Fruit fly (Drosophila melanogaster) whole organism, embryonic: ENCODE measurements around the gene CG5214.

Source experiments
- Atf6 ChIP-seq: fragments of 200-800 bp; sonication (Bioruptor generic); IDR thresholded peaks from 2 replicates; pipeline ENCODE4 v1.3.6; 2022; ENCODE audit warnings: missing biosample characterization, missing genetic modification characterization
- BEAF-32 ChIP-seq: fragments of 200-800 bp; sonication (Bioruptor generic); optimal IDR thresholded peaks from 3 replicates; lab custom pipeline; 2017; ENCODE audit warnings: missing biosample characterization, missing genetic modification characterization, mild to moderate bottlenecking, moderate library complexity, missing genetic modification reagents
- Bgb ChIP-seq: fragments of 200-800 bp; sonication (Bioruptor generic); IDR thresholded peaks from 2 replicates; pipeline ENCODE4 v1.3.6; 2022; ENCODE audit warnings: missing biosample characterization, missing genetic modification characterization; ENCODE audit not compliant: partially characterized antibody
- CG10979 ChIP-seq: fragments of 200-800 bp; sonication (Bioruptor generic); optimal IDR thresholded peaks from 2 replicates; lab custom pipeline; 2018; ENCODE audit warnings: missing biosample characterization, mild to moderate bottlenecking, missing genetic modification characterization, moderate library complexity
- CG11247 ChIP-seq: fragments of 200-800 bp; sonication (Bioruptor generic); IDR thresholded peaks from 2 replicates; pipeline ENCODE4 v1.3.6; 2022; ENCODE audit warnings: missing biosample characterization, missing genetic modification characterization
- CG11456 ChIP-seq: fragments of 200-800 bp; sonication (Bioruptor generic); IDR thresholded peaks from 3 replicates; pipeline ENCODE4 v1.3.6; 2022; ENCODE audit warnings: missing biosample characterization, missing genetic modification characterization
- CG11695 ChIP-seq: fragments of 200-800 bp; sonication (Bioruptor generic); IDR thresholded peaks from 3 replicates; pipeline ENCODE4 v1.3.6; 2022; ENCODE audit warnings: missing biosample characterization, missing genetic modification characterization
- CG15011 ChIP-seq: fragments of 200-800 bp; sonication (Bioruptor generic); optimal IDR thresholded peaks from 3 replicates; lab custom pipeline; 2018; ENCODE audit warnings: missing biosample characterization, mild to moderate bottlenecking, missing genetic modification characterization
- CG15479 ChIP-seq: fragments of 200-800 bp; sonication (Bioruptor generic); optimal IDR thresholded peaks from 3 replicates; lab custom pipeline; 2019; ENCODE audit warnings: missing biosample characterization, mild to moderate bottlenecking, missing genetic modification characterization, moderate library complexity
- CG15514 ChIP-seq: fragments of 200-800 bp; sonication (Bioruptor generic); optimal IDR thresholded peaks from 3 replicates; lab custom pipeline; 2017; ENCODE audit warnings: missing biosample characterization, missing genetic modification characterization, mild to moderate bottlenecking, moderate library complexity, missing genetic modification reagents
- CG2120 ChIP-seq: fragments of 200-800 bp; sonication (Bioruptor generic); optimal IDR thresholded peaks from 3 replicates; lab custom pipeline; 2016; ENCODE audit warnings: missing biosample characterization, missing genetic modification characterization
- CG2129 ChIP-seq: fragments of 200-800 bp; sonication (Bioruptor generic); IDR thresholded peaks from 2 replicates; pipeline ENCODE4 v1.3.6; 2022; ENCODE audit warnings: missing biosample characterization, missing genetic modification characterization; ENCODE audit not compliant: partially characterized antibody
- CG33557 ChIP-seq: fragments of 200-800 bp; sonication (Bioruptor generic); optimal IDR thresholded peaks from 2 replicates; lab custom pipeline; 2019; ENCODE audit warnings: missing biosample characterization, mild to moderate bottlenecking, missing genetic modification characterization, moderate library complexity
- CG3995 ChIP-seq: fragments of 200-800 bp; sonication (Bioruptor generic); optimal IDR thresholded peaks from 3 replicates; lab custom pipeline; 2016; ENCODE audit warnings: missing biosample characterization, missing genetic modification characterization
- CG43689 ChIP-seq: fragments of 200-800 bp; sonication (Bioruptor generic); IDR thresholded peaks from 2 replicates; pipeline ENCODE4 v1.3.6; 2022; ENCODE audit warnings: missing biosample characterization, missing genetic modification characterization
- CG5245 ChIP-seq: fragments of 200-800 bp; sonication (Bioruptor generic); optimal IDR thresholded peaks from 3 replicates; lab custom pipeline; 2016; ENCODE audit warnings: missing biosample characterization, missing genetic modification characterization
- CG7357 ChIP-seq: fragments of 200-800 bp; sonication (Bioruptor generic); IDR thresholded peaks from 3 replicates; pipeline ENCODE4 v1.3.6; 2022; ENCODE audit warnings: missing biosample characterization, missing genetic modification characterization
- CG7372 ChIP-seq: fragments of 200-800 bp; sonication (Bioruptor generic); IDR thresholded peaks from 2 replicates; pipeline ENCODE4 v1.3.6; 2022; ENCODE audit warnings: missing biosample characterization, missing genetic modification characterization
- CG7839 ChIP-seq: fragments of 200-800 bp; sonication (Bioruptor generic); optimal IDR thresholded peaks from 3 replicates; lab custom pipeline; 2018; ENCODE audit warnings: missing biosample characterization, mild to moderate bottlenecking, missing genetic modification characterization, moderate library complexity
- CG8290 ChIP-seq, 3 experiments: fragments of 200-800 bp; sonication (Bioruptor generic); optimal IDR thresholded peaks; 2 replicates each; lab custom pipeline; 2016 to 2019; ENCODE audit warnings: missing biosample characterization in 3 of 3, missing genetic modification characterization in 3 of 3, mild to moderate bottlenecking in 2 of 3, moderate library complexity in 1 of 3
- CG9727 ChIP-seq: fragments of 200-800 bp; sonication (Bioruptor generic); optimal IDR thresholded peaks from 3 replicates; lab custom pipeline; 2017; ENCODE audit warnings: missing biosample characterization, mild to moderate bottlenecking, missing genetic modification characterization
- CTCF ChIP-seq: fragments of 200-800 bp; sonication (Bioruptor generic); optimal IDR thresholded peaks from 2 replicates; lab custom pipeline; 2017; ENCODE audit warnings: missing biosample characterization, mild to moderate bottlenecking, missing genetic modification characterization, moderate library complexity
- Dll ChIP-seq: fragments of 200-800 bp; sonication (Bioruptor generic); IDR thresholded peaks from 4 replicates; pipeline ENCODE4 v1.3.6; 2022; ENCODE audit warnings: missing biosample characterization, missing genetic modification characterization; ENCODE audit not compliant: partially characterized antibody
- ERR ChIP-seq: fragments of 200-800 bp; sonication (Bioruptor generic); optimal IDR thresholded peaks from 2 replicates; lab custom pipeline; 2016; ENCODE audit warnings: missing biosample characterization, missing genetic modification characterization
- Eip74EF ChIP-seq, 2 experiments: fragments of 200-800 bp in 1 of 2; fragments of >200 bp in 1 of 2; sonication (Bioruptor generic) in 1 of 2; optimal IDR thresholded peaks; 2 replicates each; lab custom pipeline; 2017 to 2019; ENCODE audit warnings: missing biosample characterization in 2 of 2, missing genetic modification characterization in 2 of 2, mild to moderate bottlenecking in 1 of 2, moderate library complexity in 1 of 2
- Ets97D ChIP-seq: fragments of 200-800 bp; sonication (Bioruptor generic); optimal IDR thresholded peaks from 3 replicates; lab custom pipeline; 2016; ENCODE audit warnings: missing biosample characterization, missing genetic modification characterization
- HHEX ChIP-seq: fragments of 200-800 bp; sonication (Bioruptor generic); optimal IDR thresholded peaks from 3 replicates; lab custom pipeline; 2017; ENCODE audit warnings: missing biosample characterization, mild to moderate bottlenecking, missing genetic modification characterization, missing genetic modification reagents
- HLH3B ChIP-seq: fragments of 200-800 bp; sonication (Bioruptor generic); IDR thresholded peaks from 2 replicates; pipeline ENCODE4 v1.3.6; 2022; ENCODE audit warnings: missing biosample characterization, missing genetic modification characterization
- HmgD ChIP-seq: fragments of 200-800 bp; sonication (Bioruptor generic); optimal IDR thresholded peaks from 3 replicates; lab custom pipeline; 2016; ENCODE audit warnings: missing biosample characterization, missing genetic modification characterization
- HmgZ ChIP-seq: fragments of 200-800 bp; sonication (Bioruptor generic); optimal IDR thresholded peaks from 2 replicates; lab custom pipeline; 2018; ENCODE audit warnings: missing biosample characterization, mild to moderate bottlenecking, missing genetic modification characterization
- Med ChIP-seq: fragments of 200-800 bp; sonication (Bioruptor generic); peaks from one replicate; lab custom pipeline; 2016; ENCODE audit warnings: missing biosample characterization, missing genetic modification characterization, mild to moderate bottlenecking, inconsistent platforms, moderate library complexity
- Mes4 ChIP-seq: fragments of 200-800 bp; sonication (Bioruptor generic); optimal IDR thresholded peaks from 2 replicates; lab custom pipeline; 2016; ENCODE audit warnings: missing biosample characterization, missing genetic modification characterization
- Opbp ChIP-seq: fragments of 200-800 bp; sonication (Bioruptor generic); IDR thresholded peaks from 3 replicates; pipeline ENCODE4 v1.3.6; 2022; ENCODE audit warnings: missing biosample characterization, missing genetic modification characterization; ENCODE audit not compliant: partially characterized antibody
- Pdp1 ChIP-seq, 2 experiments: fragments of 200-800 bp; sonication (Bioruptor generic); optimal IDR thresholded peaks; 3 replicates each; lab custom pipeline; 2016; ENCODE audit warnings: missing biosample characterization in 2 of 2, missing genetic modification characterization in 2 of 2, mild to moderate bottlenecking in 1 of 2, moderate library complexity in 1 of 2
- amos ChIP-seq: fragments of 200-800 bp; sonication (Bioruptor generic); IDR thresholded peaks from 2 replicates; pipeline ENCODE4 v1.3.6; 2022; ENCODE audit warnings: missing biosample characterization, missing genetic modification characterization; ENCODE audit not compliant: partially characterized antibody
- bab2 ChIP-seq: fragments of 200-800 bp; sonication (Bioruptor generic); optimal IDR thresholded peaks from 2 replicates; lab custom pipeline; 2016; ENCODE audit warnings: missing biosample characterization, missing genetic modification characterization
- bbx ChIP-seq: fragments of 200-800 bp; sonication (Bioruptor generic); IDR thresholded peaks from 2 replicates; pipeline ENCODE4 v1.3.6; 2022; ENCODE audit warnings: missing biosample characterization, missing genetic modification characterization; ENCODE audit not compliant: partially characterized antibody
- ci ChIP-seq: fragments of 200-800 bp; sonication (Bioruptor generic); IDR thresholded peaks from 3 replicates; pipeline ENCODE4 v1.3.6; 2022; ENCODE audit warnings: missing biosample characterization, missing genetic modification characterization
- odd ChIP-seq: fragments of 200-800 bp; sonication (Bioruptor generic); optimal IDR thresholded peaks from 2 replicates; lab custom pipeline; 2017; ENCODE audit warnings: missing biosample characterization, mild to moderate bottlenecking, missing genetic modification characterization
- peb ChIP-seq: fragments of 200-800 bp; sonication (Bioruptor generic); IDR thresholded peaks from 2 replicates; pipeline ENCODE4 v1.3.6; 2022; ENCODE audit warnings: missing biosample characterization, missing genetic modification characterization
- sens ChIP-seq: fragments of 200-800 bp; sonication (Bioruptor generic); peaks from one replicate; lab custom pipeline; 2016; ENCODE audit warnings: missing biosample characterization, missing genetic modification characterization
- sqz ChIP-seq: fragments of 200-800 bp; sonication (Bioruptor generic); optimal IDR thresholded peaks from 3 replicates; lab custom pipeline; 2018; ENCODE audit warnings: missing biosample characterization, mild to moderate bottlenecking, missing genetic modification characterization
- unc-4 ChIP-seq: fragments of 200-800 bp; sonication (Bioruptor generic); IDR thresholded peaks from 2 replicates; pipeline ENCODE4 v1.3.6; 2022; ENCODE audit warnings: missing biosample characterization, missing genetic modification characterization; ENCODE audit not compliant: partially characterized antibody

The CG5214 gene

DNA sequence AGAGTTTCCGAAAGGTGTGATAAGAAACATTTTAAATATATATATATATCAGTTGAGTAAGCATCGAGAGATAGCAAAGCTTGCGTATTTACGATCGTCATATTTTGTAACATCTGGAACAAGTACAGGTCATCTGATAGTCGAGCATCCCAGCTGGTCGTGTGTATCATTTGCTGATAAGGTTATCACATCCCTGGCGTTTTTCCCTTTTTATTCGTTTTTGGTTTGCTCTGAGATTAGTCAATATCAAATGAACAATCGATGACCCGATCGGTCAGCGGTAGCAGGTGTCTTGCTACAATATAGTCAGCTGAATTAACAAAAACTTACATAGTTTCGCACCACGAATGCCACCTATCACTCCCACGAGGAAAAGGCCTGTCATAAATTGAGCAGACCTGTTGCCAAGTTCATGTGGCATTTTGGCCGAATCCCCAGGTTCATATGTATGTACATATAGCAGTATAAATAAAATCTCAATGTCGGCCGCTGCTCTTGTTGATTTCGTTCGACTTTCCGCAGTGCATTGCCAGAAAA, 43.1 kb upstream of the CG5214 start (continued):
- no peak for TF ChIP-seq CG11456 (GFP tag; lab: Robert Waterston, UW)
- TF ChIP-seq, all 482 proteins: peak for 180

DNA sequence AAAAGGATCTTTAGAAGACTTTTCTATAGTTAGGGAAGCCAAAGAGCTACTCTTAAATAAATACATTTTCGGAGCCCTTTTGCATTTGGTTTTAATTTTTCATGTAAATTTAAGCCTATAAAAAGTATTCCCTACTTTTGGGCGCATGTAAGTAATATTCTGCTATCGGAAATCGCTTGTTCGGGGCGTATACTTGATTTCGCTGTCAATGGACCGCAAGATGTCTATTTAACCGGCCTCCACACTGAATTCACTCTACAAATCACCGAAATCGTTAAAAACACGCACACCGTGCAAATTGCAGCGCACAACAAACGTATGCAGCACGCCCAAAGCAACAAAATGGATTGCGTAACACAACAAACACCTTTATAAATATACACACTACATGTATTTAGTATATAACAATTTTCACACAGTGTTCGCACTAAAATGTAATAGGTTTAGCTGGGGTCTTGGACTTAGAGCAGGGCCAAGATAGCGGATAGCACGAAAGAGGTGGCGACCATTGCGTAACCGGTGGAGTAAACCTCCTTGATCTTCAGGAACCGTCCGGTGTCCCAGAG, 35.3 kb upstream of the CG5214 start:
- TF ChIP-seq Med (GFP tag; lab: Kevin White, UChicago), result peak; percentile 94
- peak; percentile 39 for TF ChIP-seq HmgZ (tag; lab: Kevin White, UChicago)
- TF ChIP-seq Opbp (GFP tag; lab: Robert Waterston, UW), result 0 out of 3 replicates have a peak, but pooled peaks have one; percentile 37
- TF ChIP-seq peb (GFP tag; lab: Robert Waterston, UW), result no peak
- TF ChIP-seq Dll (GFP tag; lab: Robert Waterston, UW), result no peak
- TF ChIP-seq HHEX (GFP tag; lab: Kevin White, UChicago), result no peak
- TF ChIP-seq HmgD (GFP tag; lab: Kevin White, UChicago), result no peak
- no peak for TF ChIP-seq CG15011 (GFP tag; lab: Kevin White, UChicago)
- peak; percentile 83 for TF ChIP-seq CG10979 (tag; lab: Kevin White, UChicago)
- peak; percentile 11 for TF ChIP-seq CG7839 (tag; lab: Kevin White, UChicago)
- TF ChIP-seq CG3995 (GFP tag; lab: Kevin White, UChicago), result no peak
- no peak for TF ChIP-seq CG15514 (GFP tag; lab: Kevin White, UChicago)
- peak; percentile 35 for TF ChIP-seq CG15479 (GFP tag; lab: Kevin White, UChicago)
- TF ChIP-seq Bgb (GFP tag; lab: Robert Waterston, UW), result peak; percentile 34; the same call in 1 of the 2 replicates
- TF ChIP-seq BEAF-32, result no peak
- no peak for TF ChIP-seq ERR (GFP tag; lab: Kevin White, UChicago)
- TF ChIP-seq ci, result 0 out of 3 replicates have a peak, but pooled peaks have one; percentile 28
- no peak for TF ChIP-seq CG33557 (GFP tag; lab: Kevin White, UChicago)
- TF ChIP-seq bbx (GFP tag; lab: Robert Waterston, UW), result no peak
- peak; percentile 95 for TF ChIP-seq CG7372 (GFP tag; lab: Robert Waterston, UW)
- TF ChIP-seq amos (GFP tag; lab: Robert Waterston, UW), result peak; percentile 2; the same call in 1 of the 2 replicates
- TF ChIP-seq Ets97D (GFP tag; lab: Kevin White, UChicago), result peak; percentile 96
- TF ChIP-seq HLH3B, result no peak
- TF ChIP-seq CG43689, result no peak
- no peak for TF ChIP-seq sqz (GFP tag; lab: Kevin White, UChicago)
- no peak for TF ChIP-seq CG9727
- no peak for TF ChIP-seq CG2129 (GFP tag; lab: Robert Waterston, UW)
- no peak for TF ChIP-seq CG11695 (GFP tag; lab: Robert Waterston, UW)
- no peak for TF ChIP-seq odd (GFP tag; lab: Kevin White, UChicago)
- peak in 1 of 2 experiments; percentile 98 for TF ChIP-seq Pdp1 (GFP tag; optimal IDR thresholded peaks at IDR 0.05; lab: Kevin White, UChicago)
- TF ChIP-seq Atf6, result 0 out of 2 replicates have a peak, but pooled peaks have one; percentile 8
- TF ChIP-seq CTCF, result peak; percentile 53
- TF ChIP-seq Mes4, result no peak
- no peak for TF ChIP-seq CG2120 (GFP tag; lab: Kevin White, UChicago)
- no peak for TF ChIP-seq CG11247 (GFP tag; lab: Robert Waterston, UW)
- no peak for TF ChIP-seq sens (GFP tag; lab: Kevin White, UChicago)
- TF ChIP-seq CG8290 (GFP tag; optimal IDR thresholded peaks at IDR 0.05; lab: Kevin White, UChicago), result no peak
- TF ChIP-seq CG8290 (tag; optimal IDR thresholded peaks at IDR 0.05; lab: Kevin White, UChicago), result peak in 1 of 2 experiments; percentile 8
- no peak for TF ChIP-seq CG7357 (GFP tag; lab: Robert Waterston, UW)
- TF ChIP-seq unc-4 (GFP tag; lab: Robert Waterston, UW), result no peak
- TF ChIP-seq Eip74EF (GFP tag; optimal IDR thresholded peaks at IDR 0.05; lab: Kevin White, UChicago), result peak in 1 of 2 experiments; percentile 61
- no peak for TF ChIP-seq CG5245 (GFP tag; lab: Kevin White, UChicago)
- no peak for TF ChIP-seq bab2
